Worm (Caenorhabditis elegans) whole organism, L4 larva: ENCODE measurements around the gene egl-36.

Experiments used
- F49E8.2 ChIP-seq: sonication (generic microtip); optimal IDR thresholded peaks from 2 replicates; lab custom pipeline; 2016; ENCODE audit warnings: missing compliant biosample characterization, mild to moderate bottlenecking, missing genetic modification characterization, borderline replicate concordance
- R02D3.7 ChIP-seq: fragments of 150-350 bp; sonication (generic microtip); optimal IDR thresholded peaks from 3 replicates; lab custom pipeline; 2014; ENCODE audit warnings: missing biosample characterization, missing genetic modification characterization
- Y105C5A.15 ChIP-seq: fragments of 200-800 bp; sonication (Bioruptor generic); IDR thresholded peaks from 2 replicates; pipeline ENCODE4 v1.3.6; 2022; ENCODE audit warnings: missing genetic modification characterization, missing compliant biosample characterization
- Y48G9A.11 ChIP-seq: fragments of 200-800 bp; sonication (Bioruptor generic); IDR thresholded peaks from 2 replicates; pipeline ENCODE4 v1.3.6; 2022; ENCODE audit warnings: missing genetic modification reagents, missing genetic modification characterization, missing compliant biosample characterization
- aha-1 ChIP-seq: fragments of 150-350 bp; peaks from one replicate; lab custom pipeline; 2014; ENCODE audit warnings: missing biosample characterization, missing genetic modification characterization
- aly-2 ChIP-seq: sonication (generic microtip); optimal IDR thresholded peaks from 2 replicates; lab custom pipeline; 2018; ENCODE audit warnings: missing biosample characterization, missing genetic modification characterization
- attf-4 ChIP-seq: sonication (generic microtip); optimal IDR thresholded peaks from 3 replicates; lab custom pipeline; 2017; ENCODE audit warnings: missing biosample characterization, missing genetic modification characterization
- ceh-44 ChIP-seq: fragments of 200-800 bp; sonication (Bioruptor generic); IDR thresholded peaks from 2 replicates; pipeline ENCODE4 v1.3.6; 2022; ENCODE audit warnings: missing genetic modification reagents, missing genetic modification characterization, missing compliant biosample characterization
- ceh-62 ChIP-seq: sonication (generic microtip); optimal IDR thresholded peaks from 2 replicates; lab custom pipeline; 2017; ENCODE audit warnings: missing biosample characterization, missing genetic modification characterization
- ceh-82 ChIP-seq: sonication (generic microtip); optimal IDR thresholded peaks from 2 replicates; lab custom pipeline; 2017; ENCODE audit warnings: missing biosample characterization, missing genetic modification characterization
- cey-2 ChIP-seq: sonication (generic microtip); optimal IDR thresholded peaks from 3 replicates; lab custom pipeline; 2017; ENCODE audit warnings: missing genetic modification characterization, mild to moderate bottlenecking, missing compliant biosample characterization, antibody characterized with exemption, borderline replicate concordance; ENCODE audit not compliant: insufficient read depth
- daf-8 ChIP-seq: fragments of 200-800 bp; sonication (Bioruptor generic); IDR thresholded peaks from 2 replicates; pipeline ENCODE4 v1.3.6; 2022; ENCODE audit warnings: missing genetic modification characterization, missing compliant biosample characterization
- dpl-1 ChIP-seq: fragments of 150-350 bp; optimal IDR thresholded peaks from 2 replicates; lab custom pipeline; 2014; ENCODE audit warnings: missing biosample characterization, missing genetic modification reagents, missing genetic modification characterization
- duxl-1 ChIP-seq: sonication (generic microtip); optimal IDR thresholded peaks from 2 replicates; lab custom pipeline; 2016; ENCODE audit warnings: mild to moderate bottlenecking, missing genetic modification characterization, moderate library complexity, missing compliant biosample characterization; ENCODE audit not compliant: poor library complexity
- egl-43 ChIP-seq: fragments of 200-800 bp; sonication (Bioruptor generic); IDR thresholded peaks from 2 replicates; pipeline ENCODE4 v1.3.6; 2022; ENCODE audit warnings: missing genetic modification reagents, missing genetic modification characterization, missing compliant biosample characterization
- fkh-10 ChIP-seq: fragments of 150-350 bp; optimal IDR thresholded peaks from 2 replicates; lab custom pipeline; 2014; ENCODE audit warnings: missing biosample characterization, missing genetic modification reagents, missing genetic modification characterization
- fos-1 ChIP-seq: fragments of 150-350 bp; optimal IDR thresholded peaks from 2 replicates; lab custom pipeline; 2014; ENCODE audit warnings: missing biosample characterization, missing genetic modification characterization
- hlh-30 ChIP-seq: sonication (generic microtip); optimal IDR thresholded peaks from 2 replicates; lab custom pipeline; 2017; ENCODE audit warnings: antibody characterized with exemption, mild to moderate bottlenecking, missing genetic modification characterization, missing compliant biosample characterization; ENCODE audit not compliant: insufficient read depth
- hmg-1.1 ChIP-seq: fragments of 200-800 bp; sonication (Bioruptor generic); IDR thresholded peaks from 2 replicates; pipeline ENCODE4 v1.3.6; 2022; ENCODE audit warnings: missing genetic modification reagents, missing genetic modification characterization, missing compliant biosample characterization
- lim-7 ChIP-seq: fragments of 200-800 bp; sonication (Bioruptor generic); IDR thresholded peaks from 2 replicates; pipeline ENCODE4 v1.3.6; 2022; ENCODE audit warnings: missing genetic modification characterization, missing compliant biosample characterization
- lin-15B ChIP-seq: fragments of 150-350 bp; sonication (generic microtip); optimal IDR thresholded peaks from 3 replicates; lab custom pipeline; 2014; ENCODE audit warnings: missing biosample characterization, missing genetic modification characterization
- lin-29 ChIP-seq: fragments of 200-800 bp; sonication (Bioruptor generic); IDR thresholded peaks from 2 replicates; pipeline ENCODE4 v1.3.6; 2022; ENCODE audit warnings: missing genetic modification reagents, missing genetic modification characterization, missing compliant biosample characterization
- lin-38 ChIP-seq: fragments of 200-800 bp; sonication (Bioruptor generic); IDR thresholded peaks from 2 replicates; pipeline ENCODE4 v1.3.6; 2022; ENCODE audit warnings: missing genetic modification reagents, missing genetic modification characterization, missing compliant biosample characterization
- lir-3 ChIP-seq: sonication (generic microtip); optimal IDR thresholded peaks from 2 replicates; lab custom pipeline; 2016; ENCODE audit warnings: mild to moderate bottlenecking, missing genetic modification characterization, missing compliant biosample characterization
- lsy-2 ChIP-seq, 2 experiments: fragments of 150-350 bp in 1 of 2; sonication (generic microtip) in 1 of 2; optimal IDR thresholded peaks; 2 replicates each; lab custom pipeline; 2014 to 2017; ENCODE audit warnings: missing biosample characterization in 2 of 2, missing genetic modification characterization in 2 of 2
- madf-5 ChIP-seq, 2 experiments: fragments of 200-800 bp; sonication (Bioruptor generic); IDR thresholded peaks; 2 replicates each; pipeline ENCODE4 v1.3.6; 2022; ENCODE audit warnings: missing compliant biosample characterization in 2 of 2, missing genetic modification characterization in 2 of 2
- madf-9 ChIP-seq: fragments of 200-800 bp; sonication (Bioruptor generic); conservative IDR thresholded peaks from 2 replicates; pipeline ENCODE4 v1.3.6; 2022; ENCODE audit warnings: missing genetic modification reagents, missing genetic modification characterization, missing compliant biosample characterization
- mep-1 ChIP-seq: fragments of 150-350 bp; sonication (generic microtip); optimal IDR thresholded peaks from 3 replicates; lab custom pipeline; 2014; ENCODE audit warnings: missing biosample characterization, missing genetic modification characterization
- mes-2 ChIP-seq: sonication (generic microtip); optimal IDR thresholded peaks from 2 replicates; lab custom pipeline; 2016; ENCODE audit warnings: missing genotype, mild to moderate bottlenecking, missing genetic modification characterization, missing compliant biosample characterization; ENCODE audit not compliant: poor library complexity, severe bottlenecking
- mxl-2 ChIP-seq: fragments of 200-800 bp; sonication (Bioruptor generic); conservative IDR thresholded peaks from 2 replicates; pipeline ENCODE4 v1.3.6; 2022; ENCODE audit warnings: missing genetic modification reagents, missing genetic modification characterization, missing compliant biosample characterization
- nhr-11 ChIP-seq: fragments of 150-350 bp; optimal IDR thresholded peaks from 2 replicates; lab custom pipeline; 2014; ENCODE audit warnings: missing biosample characterization, missing genetic modification characterization
- nhr-237 ChIP-seq: sonication (generic microtip); optimal IDR thresholded peaks from 2 replicates; lab custom pipeline; 2017; ENCODE audit warnings: missing biosample characterization, missing genetic modification characterization
- nhr-25 ChIP-seq: sonication (generic microtip); optimal IDR thresholded peaks from 2 replicates; lab custom pipeline; 2017; ENCODE audit warnings: missing genetic modification characterization, mild to moderate bottlenecking, missing compliant biosample characterization, antibody characterized with exemption, moderate library complexity, borderline replicate concordance; ENCODE audit not compliant: insufficient read depth
- nhr-41 ChIP-seq: fragments of 200-800 bp; sonication (Bioruptor generic); IDR thresholded peaks from 2 replicates; pipeline ENCODE4 v1.3.6; 2022; ENCODE audit warnings: missing genetic modification reagents, missing genetic modification characterization, missing compliant biosample characterization
- nhr-48 ChIP-seq: sonication (generic microtip); optimal IDR thresholded peaks from 2 replicates; lab custom pipeline; 2016; ENCODE audit warnings: mild to moderate bottlenecking, missing genetic modification characterization, missing compliant biosample characterization
- nhr-76 ChIP-seq: fragments of 150-350 bp; optimal IDR thresholded peaks from 2 replicates; lab custom pipeline; 2014; ENCODE audit warnings: missing biosample characterization, missing genetic modification characterization
- nhr-77 ChIP-seq: fragments of 150-350 bp; optimal IDR thresholded peaks from 2 replicates; lab custom pipeline; 2014; ENCODE audit warnings: missing biosample characterization, missing genetic modification characterization
- php-3 ChIP-seq: fragments of 200-800 bp; sonication (Bioruptor generic); IDR thresholded peaks from 2 replicates; pipeline ENCODE4 v1.3.6; 2022; ENCODE audit warnings: missing genetic modification reagents, missing genetic modification characterization, missing compliant biosample characterization
- saeg-2 ChIP-seq: fragments of 200-800 bp; sonication (Bioruptor generic); IDR thresholded peaks from 2 replicates; pipeline ENCODE4 v1.3.6; 2022; ENCODE audit warnings: missing genetic modification reagents, missing genetic modification characterization, missing compliant biosample characterization
- skn-1 ChIP-seq: fragments of 150-350 bp; optimal IDR thresholded peaks from 2 replicates; lab custom pipeline; 2014; ENCODE audit warnings: missing biosample characterization, missing genetic modification characterization
- snpc-4 ChIP-seq: fragments of 150-350 bp; optimal IDR thresholded peaks from 2 replicates; lab custom pipeline; 2014; ENCODE audit warnings: missing biosample characterization, missing genetic modification characterization
- tra-1 ChIP-seq: fragments of 200-800 bp; sonication (Bioruptor generic); IDR thresholded peaks from 2 replicates; pipeline ENCODE4 v1.3.6; 2022; ENCODE audit warnings: missing genetic modification reagents, missing genetic modification characterization, missing compliant biosample characterization
- unc-130 ChIP-seq: sonication (generic microtip); optimal IDR thresholded peaks from 2 replicates; lab custom pipeline; 2016; ENCODE audit warnings: missing genetic modification reagents, missing genetic modification characterization, missing compliant biosample characterization
- unc-39 ChIP-seq: sonication (generic microtip); optimal IDR thresholded peaks from 2 replicates; lab custom pipeline; 2017; ENCODE audit warnings: missing biosample characterization, missing genetic modification characterization
- unc-62 ChIP-seq, 3 experiments: fragments of 150-350 bp in 1 of 3; sonication (generic microtip); optimal IDR thresholded peaks in 2 of 3; peaks in 1 of 3; 1 replicate in 1 of 3; 2 replicates in 2 of 3; lab custom pipeline; 2014 to 2017; ENCODE audit warnings: missing biosample characterization in 3 of 3, missing genetic modification characterization in 3 of 3, missing genetic modification reagents in 3 of 3, missing genotype in 1 of 3
- vab-7 ChIP-seq: fragments of 200-800 bp; sonication (Bioruptor generic); IDR thresholded peaks from 2 replicates; pipeline ENCODE4 v1.3.6; 2022; ENCODE audit warnings: missing genetic modification reagents, missing genetic modification characterization, missing compliant biosample characterization
- zfp-2 ChIP-seq: sonication (generic microtip); optimal IDR thresholded peaks from 2 replicates; lab custom pipeline; 2016; ENCODE audit warnings: mild to moderate bottlenecking, missing genetic modification characterization, missing compliant biosample characterization
- zip-11 ChIP-seq: fragments of 200-800 bp; sonication (Bioruptor generic); IDR thresholded peaks from 2 replicates; pipeline ENCODE4 v1.3.6; 2022; ENCODE audit warnings: missing genetic modification characterization, missing compliant biosample characterization
- zip-2 ChIP-seq: fragments of 150-350 bp; optimal IDR thresholded peaks from 2 replicates; lab custom pipeline; 2014; ENCODE audit warnings: missing biosample characterization, missing genetic modification characterization
- ztf-7 ChIP-seq: fragments of 150-350 bp; optimal IDR thresholded peaks from 2 replicates; lab custom pipeline; 2014; ENCODE audit warnings: missing biosample characterization, missing genetic modification characterization

The egl-36 gene

ce11 chrX:10766123-10766622 lies 32.0 kb downstream of the egl-36 start (continued):
- peak; percentile 54 for TF ChIP-seq cey-2 (tag; lab: Kevin White, UChicago)
- TF ChIP-seq nhr-237, result peak; percentile 29
- TF ChIP-seq fkh-10, result peak; percentile 98
- peak; percentile 73; the same call in 1 of the 2 replicates for TF ChIP-seq saeg-2 (GFP tag; lab: Robert Waterston, UW)
- peak; percentile 97 for TF ChIP-seq hlh-30 (tag; lab: Kevin White, UChicago)
- peak; percentile 81 for TF ChIP-seq nhr-77
- peak; percentile 52 for TF ChIP-seq duxl-1 (tag; lab: Kevin White, UChicago)
- peak; percentile 78 for TF ChIP-seq ztf-7 (tag; lab: Kevin White, UChicago)
- no peak for TF ChIP-seq ceh-82 (tag; lab: Kevin White, UChicago)
- peak; percentile 49 for TF ChIP-seq nhr-76 (tag; lab: Kevin White, UChicago)
- no peak for TF ChIP-seq lin-15B
- TF ChIP-seq mep-1 (tag; lab: Kevin White, UChicago), result peak; percentile 95
- peak; percentile 51 for TF ChIP-seq dpl-1 (GFP tag; lab: Kevin White, UChicago)
- no peak for TF ChIP-seq ceh-62 (tag; lab: Kevin White, UChicago)
- no peak for TF ChIP-seq daf-8 (GFP tag; lab: Robert Waterston, UW)
- no peak for TF ChIP-seq zip-11
- TF ChIP-seq aha-1 (tag; lab: Kevin White, UChicago), result peak; percentile 100
- no peak for TF ChIP-seq lir-3 (tag; lab: Kevin White, UChicago)
- peak; percentile 76 for TF ChIP-seq mxl-2 (GFP tag; lab: Robert Waterston, UW)
- 0 out of 2 replicates have a peak, but pooled peaks have one; percentile 50 for TF ChIP-seq vab-7
- TF ChIP-seq hmg-1.1 (GFP tag; lab: Robert Waterston, UW), result peak; percentile 90
- TF ChIP-seq lin-29 (GFP tag; lab: Robert Waterston, UW), result 0 out of 2 replicates have a peak, but pooled peaks have one; percentile 17
- no peak for TF ChIP-seq lim-7
- no peak for TF ChIP-seq ceh-44 (GFP tag; lab: Robert Waterston, UW)
- no peak for TF ChIP-seq F49E8.2
- TF ChIP-seq Y48G9A.11 (GFP tag; lab: Robert Waterston, UW), result no peak
- TF ChIP-seq tra-1, result peak; percentile 85
- peak; percentile 48 for TF ChIP-seq zip-2
- TF ChIP-seq R02D3.7 (tag; lab: Kevin White, UChicago), result no peak
- 0 out of 2 replicates have a peak, but pooled peaks have one; percentile 19 for TF ChIP-seq nhr-41
- TF ChIP-seq lin-38, result peak; percentile 60
- no peak for TF ChIP-seq unc-130
- TF ChIP-seq php-3, result peak; percentile 44; the same call in 1 of the 2 replicates
- no peak for TF ChIP-seq snpc-4 (tag; lab: Kevin White, UChicago)
- no peak for TF ChIP-seq skn-1 (tag; lab: Kevin White, UChicago)
- peak; percentile 95 for TF ChIP-seq nhr-11 (tag; lab: Kevin White, UChicago)
- no peak for TF ChIP-seq unc-39 (tag; lab: Kevin White, UChicago)
- TF ChIP-seq aly-2 (tag; lab: Kevin White, UChicago), result no peak
- TF ChIP-seq Y105C5A.15 (GFP tag; lab: Robert Waterston, UW), result no peak
- TF ChIP-seq mes-2 (tag; lab: Kevin White, UChicago), result peak; percentile 51
- TF ChIP-seq madf-9 (GFP tag; lab: Robert Waterston, UW), result peak; percentile 60; the same call in 1 of the 2 replicates
- TF ChIP-seq attf-4 (tag; lab: Kevin White, UChicago), result peak; percentile 64
- TF ChIP-seq unc-62 (GFP tag; optimal IDR thresholded peaks at IDR 0.05 in 1 of 2; lab: Kevin White, UChicago), result peak in 1 of 2 experiments; percentile 100
- peak; percentile 29 for TF ChIP-seq unc-62 (tag; optimal IDR thresholded peaks at IDR 0.05; lab: Kevin White, UChicago)
- TF ChIP-seq egl-43 (GFP tag; lab: Robert Waterston, UW), result peak; percentile 90
- TF ChIP-seq lsy-2 (tag; optimal IDR thresholded peaks at IDR 0.05; lab: Kevin White, UChicago), result peak; percentile 89 to 91
- no peak for TF ChIP-seq madf-5 (GFP tag; IDR thresholded peaks at IDR 0.05; lab: Robert Waterston, UW)
- no peak for TF ChIP-seq fos-1 (tag; lab: Kevin White, UChicago)
- peak; percentile 98 for TF ChIP-seq nhr-48 (tag; lab: Kevin White, UChicago)
- TF ChIP-seq nhr-25, result peak; percentile 87
- TF ChIP-seq zfp-2 (tag; lab: Kevin White, UChicago), result peak; percentile 50
